Fruit fly (Drosophila melanogaster): ENCODE results near the gene Akh.

The Akh gene

DNA sequence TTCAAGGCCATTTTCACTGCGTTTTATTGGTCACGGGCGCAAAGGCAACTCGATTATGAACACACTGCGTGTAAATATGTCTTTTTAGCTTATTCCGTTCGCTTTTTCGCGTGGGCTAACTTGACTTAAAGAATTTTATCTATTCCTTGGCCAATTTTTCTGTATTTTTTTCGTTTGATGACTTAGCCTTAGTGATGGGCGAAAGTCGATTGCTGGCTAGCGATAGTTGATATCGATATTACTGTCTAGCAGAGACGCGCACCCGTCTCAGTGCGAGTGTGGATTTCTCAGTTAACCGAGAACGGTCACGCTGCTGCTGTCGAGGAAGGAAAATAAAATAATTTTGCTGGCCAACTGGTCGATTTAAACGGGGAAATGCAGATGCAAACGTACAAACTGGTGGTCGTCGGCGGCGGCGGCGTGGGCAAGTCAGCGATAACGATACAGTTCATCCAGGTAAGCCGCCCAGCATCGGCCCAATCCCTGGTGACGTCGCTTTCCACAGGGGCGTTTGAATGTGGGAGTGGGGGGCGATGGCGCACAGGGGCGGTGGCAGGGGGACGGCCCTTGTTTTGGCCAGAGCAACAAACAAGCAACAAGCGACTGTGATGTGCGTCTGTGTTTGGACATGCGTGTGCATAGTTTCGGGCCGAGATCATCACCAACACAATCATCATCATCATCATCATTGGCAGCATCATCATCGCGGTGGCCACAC, 2.3 kb upstream of the Akh start, which contains the start of the genes Rop and Ras64B (continued):
- TF ChIP-seq nerfin-2 (GFP tag; IDR thresholded peaks at IDR 0.05; ENCODE audit: partially characterized antibody): peak; percentile 50
- TF ChIP-seq Bgb (GFP tag; IDR thresholded peaks at IDR 0.05; ENCODE audit: partially characterized antibody): peak; percentile 89
- TF ChIP-seq lov (optimal IDR thresholded peaks at IDR 0.05): no peak
- TF ChIP-seq lov (GFP tag; IDR thresholded peaks at IDR 0.05): no peak
- TF ChIP-seq CG15479 (GFP tag; optimal IDR thresholded peaks at IDR 0.05): no peak
- 0 out of 2 replicates have a peak, but pooled peaks have one; percentile 22 for TF ChIP-seq CG6689 (GFP tag; IDR thresholded peaks at IDR 0.05)
- TF ChIP-seq sqz (GFP tag; optimal IDR thresholded peaks at IDR 0.05): peak; percentile 94
- TF ChIP-seq CG14710 (tag; optimal IDR thresholded peaks at IDR 0.05): peak; percentile 81
- TF ChIP-seq CG16779 (GFP tag; IDR thresholded peaks at IDR 0.05): no peak
- no peak for TF ChIP-seq CG12071 (GFP tag; optimal IDR thresholded peaks at IDR 0.05)
- no peak for TF ChIP-seq disco-r (GFP tag; optimal IDR thresholded peaks at IDR 0.05)
- no peak for TF ChIP-seq Hmx (GFP tag; optimal IDR thresholded peaks at IDR 0.05)
- TF ChIP-seq CG14667 (GFP tag; IDR thresholded peaks at IDR 0.05): no peak
- TF ChIP-seq crol (GFP tag; IDR thresholded peaks at IDR 0.05): peak; percentile 96
- TF ChIP-seq CG12659 (GFP tag; optimal IDR thresholded peaks at IDR 0.05): peak; percentile 86
- TF ChIP-seq Ssrp (tag; optimal IDR thresholded peaks at IDR 0.05): no peak
- peak; percentile 67 for TF ChIP-seq sd (tag; optimal IDR thresholded peaks at IDR 0.05)
- no peak for TF ChIP-seq nom (GFP tag; optimal IDR thresholded peaks at IDR 0.05)
- TF ChIP-seq CG9215 (GFP tag; IDR thresholded peaks at IDR 0.05): no peak
- TF ChIP-seq hkb (optimal IDR thresholded peaks at IDR 0.05): no peak
- TF ChIP-seq hkb (GFP tag; IDR thresholded peaks at IDR 0.05): no peak
- no peak for TF ChIP-seq CG3065 (GFP tag; optimal IDR thresholded peaks at IDR 0.05)
- no peak for TF ChIP-seq fu2 (GFP tag; optimal IDR thresholded peaks at IDR 0.05)
- peak; percentile 79 for TF ChIP-seq inv (GFP tag; IDR thresholded peaks at IDR 0.05; ENCODE audit: partially characterized antibody)
- peak; percentile 9 for TF ChIP-seq CG33557 (GFP tag; optimal IDR thresholded peaks at IDR 0.05)
- TF ChIP-seq CG16863 (GFP tag; optimal IDR thresholded peaks at IDR 0.05): no peak
- no peak for TF ChIP-seq usp (GFP tag; optimal IDR thresholded peaks at IDR 0.05)
- peak; percentile 35 for TF ChIP-seq cg (GFP tag; optimal IDR thresholded peaks at IDR 0.05)
- TF ChIP-seq HLH4C (GFP tag; IDR thresholded peaks at IDR 0.05; ENCODE audit: partially characterized antibody): peak; percentile 68
- no peak for TF ChIP-seq Elba2 (GFP tag; optimal IDR thresholded peaks at IDR 0.05)
- TF ChIP-seq CG5245 (GFP tag; optimal IDR thresholded peaks at IDR 0.05): no peak
- TF ChIP-seq kni (GFP tag; optimal IDR thresholded peaks at IDR 0.05): no peak
- no peak for TF ChIP-seq Ptx1 (GFP tag; IDR thresholded peaks at IDR 0.05)
- TF ChIP-seq wdn (GFP tag; IDR thresholded peaks at IDR 0.05): no peak
- TF ChIP-seq al (GFP tag; IDR thresholded peaks at IDR 0.05): no peak
- no peak for TF ChIP-seq B-H2 (GFP tag; optimal IDR thresholded peaks at IDR 0.05)
- no peak for TF ChIP-seq vfl (GFP tag; optimal IDR thresholded peaks at IDR 0.05)
- TF ChIP-seq NC2α (GFP tag; optimal IDR thresholded peaks at IDR 0.05): peak; percentile 21
- no peak for TF ChIP-seq CG2678 (tag; optimal IDR thresholded peaks at IDR 0.05)
- peak; percentile 59 for TF ChIP-seq Dp (GFP tag; optimal IDR thresholded peaks at IDR 0.05)
- TF ChIP-seq CG10462 (GFP tag; optimal IDR thresholded peaks at IDR 0.05): no peak
- peak; percentile 32 for TF ChIP-seq Deaf1 (tag; optimal IDR thresholded peaks at IDR 0.05)
- TF ChIP-seq CG14965 (GFP tag; optimal IDR thresholded peaks at IDR 0.05; ENCODE audit: borderline replicate concordance): no peak
- no peak for TF ChIP-seq CG2889 (GFP tag; IDR thresholded peaks at IDR 0.05)
- TF ChIP-seq tap (tag; optimal IDR thresholded peaks at IDR 0.05): no peak
- TF ChIP-seq nerfin-1 (tag; optimal IDR thresholded peaks at IDR 0.05): peak; percentile 39
- TF ChIP-seq Meics (GFP tag; optimal IDR thresholded peaks at IDR 0.05): peak; percentile 31
- no peak; the same call in 2 of the 3 replicates for TF ChIP-seq gce (GFP tag; IDR thresholded peaks at IDR 0.05)
- TF ChIP-seq slou (GFP tag; optimal IDR thresholded peaks at IDR 0.05): no peak
- peak; percentile 32 for TF ChIP-seq luna (GFP tag; optimal IDR thresholded peaks at IDR 0.05)
- no peak for TF ChIP-seq lmd (GFP tag; IDR thresholded peaks at IDR 0.05)

Measured in whole organism, embryonic.